Fruit fly (Drosophila melanogaster): ENCODE results near the gene elm.

Gene elm

dm6 chr3R:5633437-5633836 is 21.2 kb downstream of the elm start, which contains the start of gene CG12171 (continued):
- TF ChIP-seq H15 (GFP tag; IDR thresholded peaks at IDR 0.05) (no peak), Ptx1 (GFP tag; IDR thresholded peaks at IDR 0.05) (no peak), CG7839 (tag; optimal IDR thresholded peaks at IDR 0.05) (no peak), H2.0 (GFP tag; IDR thresholded peaks at IDR 0.05) (no peak)

dm6 chr3R:5632182-5632581 is 22.5 kb downstream of the elm start, which contains the start of gene CG31549:
Gene CG31549, plus strand, starts transcription at chr3R:5632192.
- TF ChIP-seq CG2116 (GFP tag; optimal IDR thresholded peaks at IDR 0.05) = peak; percentile 30
- TF ChIP-seq pzg (GFP tag; optimal IDR thresholded peaks at IDR 0.05) = peak; percentile 28
- TF ChIP-seq H2.0 (GFP tag; IDR thresholded peaks at IDR 0.05) = no peak
- TF ChIP-seq CG34224 (GFP tag; IDR thresholded peaks at IDR 0.05; ENCODE audit: partially characterized antibody) = 0 out of 3 replicates have a peak, but pooled peaks have one; percentile 41
- TF ChIP-seq E2f2 (GFP tag; IDR thresholded peaks at IDR 0.05) = peak; percentile 54
- TF ChIP-seq MESR4 (GFP tag; optimal IDR thresholded peaks at IDR 0.05) = peak; percentile 39
- TF ChIP-seq Med (GFP tag) = peak; percentile 80
- peak in 1 of 2 experiments; percentile 90 for TF ChIP-seq crp (GFP tag; optimal IDR thresholded peaks at IDR 0.05)
- TF ChIP-seq dysf (GFP tag; IDR thresholded peaks at IDR 0.05) = no peak
- no peak for TF ChIP-seq peb (GFP tag; IDR thresholded peaks at IDR 0.05)
- TF ChIP-seq CG17829 (tag; optimal IDR thresholded peaks at IDR 0.05) = no peak
- peak; percentile 76 for TF ChIP-seq MBD-R2 (GFP tag; IDR thresholded peaks at IDR 0.05)
- peak; percentile 58 for TF ChIP-seq Dp (GFP tag; optimal IDR thresholded peaks at IDR 0.05)
- TF ChIP-seq unc-4 (GFP tag; IDR thresholded peaks at IDR 0.05; ENCODE audit: partially characterized antibody) = 0 out of 2 replicates have a peak, but pooled peaks have one; percentile 36
- no peak for TF ChIP-seq CG10462 (GFP tag; optimal IDR thresholded peaks at IDR 0.05)
- TF ChIP-seq BEAF-32 (GFP tag; optimal IDR thresholded peaks at IDR 0.05) = peak; percentile 7
- no peak for TF ChIP-seq stc (GFP tag; IDR thresholded peaks at IDR 0.05)
- peak; percentile 13 for TF ChIP-seq CG34376 (GFP tag; optimal IDR thresholded peaks at IDR 0.05)
- TF ChIP-seq Nf-YB (GFP tag; optimal IDR thresholded peaks at IDR 0.05) = no peak
- TF ChIP-seq CG1603 (tag; optimal IDR thresholded peaks at IDR 0.05) = no peak
- peak; percentile 57 for TF ChIP-seq ftz-f1 (GFP tag; optimal IDR thresholded peaks at IDR 0.05)
- TF ChIP-seq Taf1 (GFP tag; IDR thresholded peaks at IDR 0.05) = no peak
- peak; percentile 32 for TF ChIP-seq CG15514 (GFP tag; optimal IDR thresholded peaks at IDR 0.05)
- peak; percentile 49 for TF ChIP-seq Dref (GFP tag; IDR thresholded peaks at IDR 0.05)
- no peak for TF ChIP-seq gcm2 (GFP tag; optimal IDR thresholded peaks at IDR 0.05)
- peak; percentile 86 for TF ChIP-seq CG17385 (GFP tag; optimal IDR thresholded peaks at IDR 0.05)
- TF ChIP-seq Dll (GFP tag; IDR thresholded peaks at IDR 0.05; ENCODE audit: partially characterized antibody) = peak; percentile 43; the same call in 2 of the 4 replicates
- no peak for TF ChIP-seq Rfx (GFP tag; IDR thresholded peaks at IDR 0.05)
- TF ChIP-seq CG13287 (GFP tag; IDR thresholded peaks at IDR 0.05; ENCODE audit: partially characterized antibody) = peak; percentile 28; the same call in 1 of the 2 replicates
- peak; percentile 87 for TF ChIP-seq Myb (GFP tag; optimal IDR thresholded peaks at IDR 0.05)
- no peak for TF ChIP-seq odd (GFP tag; optimal IDR thresholded peaks at IDR 0.05)

dm6 chr3R:5627552-5627951 is 27.1 kb downstream of the elm start, which contains the start of gene CG31551:
Gene CG31551, plus strand, starts transcription at chr3R:5627852.
- TF ChIP-seq pzg (GFP tag; optimal IDR thresholded peaks at IDR 0.05) (no peak), yki (optimal IDR thresholded peaks at IDR 0.05) (no peak), gce (GFP tag; IDR thresholded peaks at IDR 0.05) (no peak), odd (GFP tag; optimal IDR thresholded peaks at IDR 0.05) (no peak), ssp (GFP tag; IDR thresholded peaks at IDR 0.05) (no peak), gcm (GFP tag; optimal IDR thresholded peaks at IDR 0.05) (no peak), CG2129 (GFP tag; IDR thresholded peaks at IDR 0.05; ENCODE audit: partially characterized antibody) (no peak), ind (GFP tag; optimal IDR thresholded peaks at IDR 0.05) (no peak), Taf1 (GFP tag; IDR thresholded peaks at IDR 0.05) (no peak), wor (GFP tag; IDR thresholded peaks at IDR 0.05) (no peak), CG12391 (tag; optimal IDR thresholded peaks at IDR 0.05) (no peak), Aef1 (GFP tag; IDR thresholded peaks at IDR 0.05) (no peak), CG9817 (tag; optimal IDR thresholded peaks at IDR 0.05) (no peak), Pdp1 (GFP tag; optimal IDR thresholded peaks at IDR 0.05) (no peak), dysf (GFP tag; IDR thresholded peaks at IDR 0.05) (no peak), lola (GFP tag; optimal IDR thresholded peaks at IDR 0.05) (no peak), lbe (GFP tag; optimal IDR thresholded peaks at IDR 0.05) (no peak), CG13287 (GFP tag; IDR thresholded peaks at IDR 0.05; ENCODE audit: partially characterized antibody) (no peak), tgo (GFP tag; IDR thresholded peaks at IDR 0.05) (no peak)

Measured in whole organism, embryonic.